Fruit fly (Drosophila melanogaster): Measurements from ENCODE around the gene Cyt-c1L.

The Cyt-c1L gene

DNA sequence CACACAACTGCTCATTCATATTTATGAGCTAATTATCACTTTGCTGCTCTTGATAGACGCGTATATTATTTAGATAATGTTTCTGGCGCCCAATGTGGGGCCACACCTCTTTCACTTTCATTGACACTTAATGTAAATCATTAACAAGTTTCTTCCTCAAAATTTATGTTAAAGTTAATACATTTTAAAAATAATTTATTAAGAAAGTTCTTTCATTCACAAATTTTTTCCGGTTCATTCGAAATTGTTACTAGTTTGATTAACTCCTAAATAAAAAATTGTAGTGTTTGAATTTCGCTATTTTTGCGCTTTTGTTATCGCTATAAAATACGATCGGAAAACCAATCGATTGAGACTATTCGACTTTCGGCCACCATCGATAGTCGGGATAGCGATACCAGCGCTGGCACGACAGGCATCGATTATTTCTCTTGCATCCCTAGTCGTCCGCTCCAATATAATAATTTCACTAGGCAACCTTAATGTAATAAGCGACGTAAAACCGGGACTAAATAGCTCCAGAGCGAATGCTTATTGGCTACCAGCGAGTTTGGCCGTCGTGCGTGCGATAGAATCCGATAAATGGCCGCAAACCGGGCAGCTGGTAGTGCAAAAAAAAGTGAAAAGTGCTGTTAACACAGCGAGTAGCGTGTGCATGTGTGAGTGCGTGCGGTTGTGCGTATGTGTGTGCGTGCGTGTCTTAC lies 25.0 kb upstream of the Cyt-c1L start, which contains the start of gene Usp1:
TSS of gene Usp1 (plus strand) at position 417 of the 704 bp plus-strand sequence.
- peak; percentile 2 for TF ChIP-seq tj (GFP tag; optimal IDR thresholded peaks at IDR 0.05)
- TF ChIP-seq Hr96 (GFP tag; optimal IDR thresholded peaks at IDR 0.05): peak; percentile 0
- TF ChIP-seq pad (GFP tag; optimal IDR thresholded peaks at IDR 0.05): no peak
- peak; percentile 18 for TF ChIP-seq CG7045 (GFP tag; optimal IDR thresholded peaks at IDR 0.05)
- TF ChIP-seq Mnt (GFP tag; optimal IDR thresholded peaks at IDR 0.05): peak; percentile 30

DNA sequence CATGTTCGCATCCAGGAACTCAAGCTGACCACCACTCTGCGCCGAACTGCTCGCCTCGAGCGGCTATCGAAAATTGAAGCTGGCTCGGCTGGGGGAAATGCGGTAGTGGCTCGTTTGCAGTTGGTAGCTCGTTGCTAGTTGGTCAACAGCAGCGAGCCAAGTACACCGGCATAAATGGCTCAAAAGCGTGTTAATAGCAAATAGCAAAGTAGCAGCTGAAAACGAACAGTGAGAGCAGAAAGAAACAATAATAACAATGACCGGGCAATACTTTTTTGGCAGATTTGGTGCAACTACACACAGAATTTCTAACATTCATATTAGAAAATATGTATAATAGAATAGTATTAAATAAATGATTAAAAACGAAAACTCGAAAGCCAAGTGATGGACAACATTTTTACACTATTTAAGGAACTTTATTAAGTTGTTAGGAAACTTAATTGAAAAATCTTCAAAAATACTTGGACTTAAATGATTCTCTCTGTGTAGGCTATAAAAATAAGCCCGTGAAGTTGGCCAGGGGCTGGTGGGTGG lies 23.8 kb upstream of the Cyt-c1L start, which contains the start of gene CG14507:
TSS of gene CG14507 (minus strand) at position 51 of the 537 bp plus-strand sequence.
- TF ChIP-seq cic (GFP tag; optimal IDR thresholded peaks at IDR 0.05): no peak
- TF ChIP-seq CG33017 (tag; optimal IDR thresholded peaks at IDR 0.05): no peak
- no peak for TF ChIP-seq CG7045 (GFP tag; optimal IDR thresholded peaks at IDR 0.05)
- TF ChIP-seq bab1 (GFP tag; optimal IDR thresholded peaks at IDR 0.05): no peak

DNA sequence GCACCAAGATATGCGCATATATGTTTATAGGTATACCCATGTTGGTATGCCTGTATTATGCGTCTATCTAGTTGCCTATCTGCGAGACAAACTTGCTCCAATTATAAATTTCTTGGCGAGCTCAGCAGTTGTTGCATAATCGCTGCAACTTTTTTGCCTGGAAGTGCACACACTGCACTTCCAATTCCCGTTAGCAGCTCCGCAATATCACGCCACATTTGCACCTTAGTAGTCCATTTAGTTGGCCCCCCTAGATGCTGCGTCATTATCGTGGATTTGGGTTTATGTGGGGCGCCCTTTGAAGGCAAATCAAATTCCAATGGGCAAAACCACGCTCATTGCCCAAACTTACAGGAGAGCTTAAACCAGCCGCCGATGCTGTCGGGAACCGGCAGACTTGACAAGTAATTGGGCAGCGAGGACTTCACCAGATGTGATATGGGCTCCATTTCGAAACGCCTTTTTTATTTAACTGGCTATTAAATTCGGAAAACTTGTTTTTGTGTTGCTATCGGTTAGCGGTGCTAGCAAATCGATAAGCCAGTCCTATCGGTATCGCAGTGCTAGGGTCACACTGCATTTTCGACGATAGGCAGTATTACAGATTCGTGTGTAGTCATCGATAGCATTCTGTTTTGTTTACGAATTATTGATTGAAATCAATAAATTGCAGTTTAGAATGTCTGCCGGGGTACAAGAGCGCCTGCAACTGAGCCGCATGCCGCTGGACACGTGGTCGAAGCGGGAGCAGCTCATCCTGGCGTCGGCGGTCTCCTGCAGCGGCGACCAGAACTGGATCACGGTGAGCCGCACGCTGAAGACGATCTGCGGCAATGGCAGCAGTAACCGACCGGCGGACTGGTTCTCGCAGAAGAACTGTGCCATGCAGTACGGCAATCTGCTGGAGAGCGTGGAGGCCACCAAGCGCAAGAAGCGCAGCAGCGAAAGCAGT lies 19.2 kb upstream of the Cyt-c1L start, which contains the start of the genes Cisd2 and Brd8:
TSS of gene Cisd2 (minus strand) at position 538 of the 952 bp plus-strand sequence.
TSS of gene Brd8 (plus strand) at position 595 of the 952 bp plus-strand sequence.
- TF ChIP-seq Hr96 (GFP tag; optimal IDR thresholded peaks at IDR 0.05): no peak
- TF ChIP-seq Crg-1 (GFP tag; optimal IDR thresholded peaks at IDR 0.05): no peak
- TF ChIP-seq CG14711 (tag; optimal IDR thresholded peaks at IDR 0.05): no peak
- TF ChIP-seq cnc (optimal IDR thresholded peaks at IDR 0.05): no peak
- peak; percentile 40 for TF ChIP-seq bab1 (GFP tag; optimal IDR thresholded peaks at IDR 0.05)
- TF ChIP-seq CG1620 (GFP tag; optimal IDR thresholded peaks at IDR 0.05): no peak
- no peak for TF ChIP-seq CG11617 (GFP tag; optimal IDR thresholded peaks at IDR 0.05)
- no peak for TF ChIP-seq Clk (GFP tag; optimal IDR thresholded peaks at IDR 0.05)
- TF ChIP-seq CG7045 (GFP tag; optimal IDR thresholded peaks at IDR 0.05): no peak
- peak; percentile 14 for TF ChIP-seq ovo (GFP tag; optimal IDR thresholded peaks at IDR 0.05)
- TF ChIP-seq toe (GFP tag; optimal IDR thresholded peaks at IDR 0.05): no peak
- no peak for TF ChIP-seq CG5204 (GFP tag; optimal IDR thresholded peaks at IDR 0.05)
- TF ChIP-seq Mnt (GFP tag; optimal IDR thresholded peaks at IDR 0.05): no peak
- TF ChIP-seq pad (GFP tag; optimal IDR thresholded peaks at IDR 0.05): peak; percentile 6
- TF ChIP-seq cic (GFP tag; optimal IDR thresholded peaks at IDR 0.05): peak; percentile 25
- peak; percentile 83 for TF ChIP-seq tj (GFP tag; optimal IDR thresholded peaks at IDR 0.05)
- TF ChIP-seq kay (GFP tag; ENCODE audit: borderline replicate concordance): no peak
- peak; percentile 20 for TF ChIP-seq CG33017 (tag; optimal IDR thresholded peaks at IDR 0.05)
- no peak for TF ChIP-seq CG7101 (tag; optimal IDR thresholded peaks at IDR 0.05)
- TF ChIP-seq CG12768 (GFP tag; optimal IDR thresholded peaks at IDR 0.05): peak; percentile 78

DNA sequence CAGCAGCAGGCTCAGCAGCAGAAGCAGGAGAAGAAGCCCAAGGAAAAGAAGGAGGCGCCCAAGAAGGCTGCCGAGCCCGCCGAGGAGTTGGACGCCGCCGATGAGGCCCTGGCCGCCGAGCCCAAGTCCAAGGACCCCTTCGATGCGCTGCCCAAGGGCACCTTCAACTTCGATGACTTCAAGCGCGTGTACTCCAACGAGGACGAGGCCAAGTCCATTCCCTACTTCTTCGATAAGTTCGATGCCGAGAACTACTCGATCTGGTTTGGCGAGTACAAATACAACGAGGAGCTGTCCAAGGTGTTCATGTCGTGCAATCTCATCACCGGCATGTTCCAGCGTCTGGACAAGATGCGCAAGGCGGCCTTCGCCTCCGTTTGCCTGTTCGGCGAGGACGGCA lies 17.2 kb upstream of the Cyt-c1L start:
- TF ChIP-seq pad (GFP tag; optimal IDR thresholded peaks at IDR 0.05) (no peak), tj (GFP tag; optimal IDR thresholded peaks at IDR 0.05) (no peak), CG5204 (GFP tag; optimal IDR thresholded peaks at IDR 0.05) (no peak), CG33017 (tag; optimal IDR thresholded peaks at IDR 0.05) (no peak), Crg-1 (GFP tag; optimal IDR thresholded peaks at IDR 0.05) (no peak), cnc (optimal IDR thresholded peaks at IDR 0.05) (no peak), bab1 (GFP tag; optimal IDR thresholded peaks at IDR 0.05) (no peak), CG7045 (GFP tag; optimal IDR thresholded peaks at IDR 0.05) (no peak), CG14711 (tag; optimal IDR thresholded peaks at IDR 0.05) (no peak), CG1620 (GFP tag; optimal IDR thresholded peaks at IDR 0.05) (no peak), CG7101 (tag; optimal IDR thresholded peaks at IDR 0.05) (no peak)

DNA sequence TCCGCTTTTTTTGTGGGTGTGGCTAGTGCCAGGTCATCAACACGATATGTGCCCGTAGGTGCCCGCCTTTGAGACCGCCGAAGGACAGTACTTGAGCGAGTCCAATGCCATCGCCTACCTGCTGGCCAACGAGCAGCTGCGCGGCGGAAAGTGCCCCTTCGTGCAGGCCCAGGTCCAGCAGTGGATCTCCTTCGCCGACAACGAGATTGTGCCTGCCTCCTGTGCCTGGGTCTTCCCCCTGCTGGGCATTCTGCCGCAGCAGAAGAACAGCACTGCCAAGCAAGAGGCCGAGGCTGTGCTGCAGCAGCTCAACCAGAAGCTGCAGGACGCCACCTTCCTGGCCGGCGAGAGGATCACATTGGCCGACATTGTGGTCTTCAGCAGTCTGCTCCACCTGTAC lies 16.7 kb upstream of the Cyt-c1L start:
- TF ChIP-seq CG12768 (GFP tag; optimal IDR thresholded peaks at IDR 0.05) (no peak), toe (GFP tag; optimal IDR thresholded peaks at IDR 0.05) (no peak), cnc (optimal IDR thresholded peaks at IDR 0.05) (no peak), Clk (GFP tag; optimal IDR thresholded peaks at IDR 0.05) (no peak), CG1620 (GFP tag; optimal IDR thresholded peaks at IDR 0.05) (no peak), CG5204 (GFP tag; optimal IDR thresholded peaks at IDR 0.05) (no peak), cic (GFP tag; optimal IDR thresholded peaks at IDR 0.05) (no peak), Mnt (GFP tag; optimal IDR thresholded peaks at IDR 0.05) (no peak), kay (GFP tag; ENCODE audit: borderline replicate concordance) (no peak), CG11617 (GFP tag; optimal IDR thresholded peaks at IDR 0.05) (no peak), CG14711 (tag; optimal IDR thresholded peaks at IDR 0.05) (no peak), ovo (GFP tag; optimal IDR thresholded peaks at IDR 0.05) (no peak), bab1 (GFP tag; optimal IDR thresholded peaks at IDR 0.05) (no peak), tj (GFP tag; optimal IDR thresholded peaks at IDR 0.05) (no peak), CG7101 (tag; optimal IDR thresholded peaks at IDR 0.05) (no peak), Hr96 (GFP tag; optimal IDR thresholded peaks at IDR 0.05) (no peak), CG33017 (tag; optimal IDR thresholded peaks at IDR 0.05) (no peak), Crg-1 (GFP tag; optimal IDR thresholded peaks at IDR 0.05) (no peak), CG7045 (GFP tag; optimal IDR thresholded peaks at IDR 0.05) (no peak), pad (GFP tag; optimal IDR thresholded peaks at IDR 0.05) (no peak)
